Worm (Caenorhabditis elegans): ENCODE results near the gene bkip-1.
A peak's percentile ranks its signal among the peaks of the same experiment; 100 is the strongest.

bkip-1 gene

ce11 chrII:14132733-14133132 lies 31.7 kb downstream of the bkip-1 start, which contains the start of gene algn-3:
algn-3 (minus strand) TSS chrII:14132833.
- TF ChIP-seq lsy-2 (tag; optimal IDR thresholded peaks at IDR 0.05) (no peak), aly-2 (tag; optimal IDR thresholded peaks at IDR 0.05) (no peak), nhr-10 (tag; optimal IDR thresholded peaks at IDR 0.05) (no peak), sem-4 (tag; optimal IDR thresholded peaks at IDR 0.05) (no peak), lin-39 (tag; optimal IDR thresholded peaks at IDR 0.05) (no peak), nhr-11 (tag; optimal IDR thresholded peaks at IDR 0.05) (no peak), lin-11 (tag; optimal IDR thresholded peaks at IDR 0.05) (no peak), nhr-25 (tag; optimal IDR thresholded peaks at IDR 0.05) (no peak), ztf-1 (GFP tag; conservative IDR thresholded peaks at IDR 0.05) (no peak)

ce11 chrII:14136302-14136701 lies 35.2 kb downstream of the bkip-1 start:
- TF ChIP-seq nhr-12 (tag; optimal IDR thresholded peaks at IDR 0.05), result no peak
- no peak for TF ChIP-seq nhr-11 (tag; optimal IDR thresholded peaks at IDR 0.05)
- no peak for TF ChIP-seq nhr-6 (tag; optimal IDR thresholded peaks at IDR 0.05)
- no peak for TF ChIP-seq nhr-25 (tag; optimal IDR thresholded peaks at IDR 0.05)
- no peak for TF ChIP-seq lin-11 (tag; optimal IDR thresholded peaks at IDR 0.05)
- TF ChIP-seq lin-39 (tag; optimal IDR thresholded peaks at IDR 0.05), result no peak
- TF ChIP-seq elt-3 (tag; optimal IDR thresholded peaks at IDR 0.05), result no peak
- TF ChIP-seq C34F6.9 (tag; optimal IDR thresholded peaks at IDR 0.05), result no peak
- TF ChIP-seq unc-62 (GFP tag; optimal IDR thresholded peaks at IDR 0.05), result no peak
- TF ChIP-seq sma-3 (GFP tag; optimal IDR thresholded peaks at IDR 0.05), result no peak
- no peak for TF ChIP-seq zag-1 (tag; optimal IDR thresholded peaks at IDR 0.05)
- no peak for TF ChIP-seq Y55F3AM.14 (GFP tag; optimal IDR thresholded peaks at IDR 0.05)
- TF ChIP-seq sma-9 (GFP tag; optimal IDR thresholded peaks at IDR 0.05), result no peak
- no peak for TF ChIP-seq sma-9 (tag; optimal IDR thresholded peaks at IDR 0.05)
- no peak for TF ChIP-seq nhr-237 (tag; optimal IDR thresholded peaks at IDR 0.05)
- no peak for TF ChIP-seq alr-1 (tag; optimal IDR thresholded peaks at IDR 0.05)
- TF ChIP-seq ztf-11 (tag; optimal IDR thresholded peaks at IDR 0.05), result no peak
- no peak for TF ChIP-seq nhr-21 (tag; optimal IDR thresholded peaks at IDR 0.05)
- no peak for TF ChIP-seq ceh-16 (tag; optimal IDR thresholded peaks at IDR 0.05)
- no peak for TF ChIP-seq aly-2 (tag; optimal IDR thresholded peaks at IDR 0.05)
- no peak for TF ChIP-seq nhr-129 (tag; optimal IDR thresholded peaks at IDR 0.05)

- TF ChIP-seq ztf-11 (tag; optimal IDR thresholded peaks at IDR 0.05) (no peak), crh-2 (tag; optimal IDR thresholded peaks at IDR 0.05) (no peak)
Measured at ce11 chrII:14137538-14137937, 36.5 kb downstream of the bkip-1 start, which contains the start of gene K09E4.1. K09E4.1 (plus strand) TSS chrII:14137838.

- no peak for TF ChIP-seq nhr-23 (tag; optimal IDR thresholded peaks at IDR 0.05)
- TF ChIP-seq elt-1 (tag; optimal IDR thresholded peaks at IDR 0.05), result no peak
- no peak for TF ChIP-seq lin-13 (GFP tag; optimal IDR thresholded peaks at IDR 0.05)
- TF ChIP-seq nhr-21 (tag; optimal IDR thresholded peaks at IDR 0.05), result no peak
- TF ChIP-seq unc-55 (GFP tag; optimal IDR thresholded peaks at IDR 0.05), result no peak
- no peak for TF ChIP-seq nhr-129 (tag; optimal IDR thresholded peaks at IDR 0.05)
- TF ChIP-seq nhr-11 (tag; optimal IDR thresholded peaks at IDR 0.05), result no peak
Measured at ce11 chrII:14138849-14139419, 37.9 kb downstream of the bkip-1 start.

- TF ChIP-seq F13H6.1 (tag; optimal IDR thresholded peaks at IDR 0.05) (peak; percentile 24), sma-3 (GFP tag; optimal IDR thresholded peaks at IDR 0.05) (peak; percentile 65), gmeb-1 (tag; optimal IDR thresholded peaks at IDR 0.05) (peak; percentile 35), crh-2 (tag; optimal IDR thresholded peaks at IDR 0.05) (peak; percentile 25), lsy-2 (tag; optimal IDR thresholded peaks at IDR 0.05) (peak; percentile 27 to 64), nhr-129 (tag; optimal IDR thresholded peaks at IDR 0.05) (peak; percentile 2), unc-55 (GFP tag; optimal IDR thresholded peaks at IDR 0.05) (peak; percentile 42), lin-13 (GFP tag; optimal IDR thresholded peaks at IDR 0.05) (peak; percentile 3)
Measured at ce11 chrII:14142098-14142554, 41.1 kb downstream of the bkip-1 start, which contains the start of gene cacn-1. cacn-1 (minus strand) TSS chrII:14142148.

ce11 chrII:14143838-14144268 lies 42.8 kb downstream of the bkip-1 start, which contains the start of gene W03H9.2:
W03H9.2 (minus strand) TSS chrII:14143869.
- peak; percentile 69 for TF ChIP-seq gmeb-1 (tag; optimal IDR thresholded peaks at IDR 0.05)
- TF ChIP-seq nhr-237 (tag; optimal IDR thresholded peaks at IDR 0.05), result peak; percentile 45
- no peak for TF ChIP-seq snpc-4 (tag; optimal IDR thresholded peaks at IDR 0.05)
- TF ChIP-seq nhr-11 (tag; optimal IDR thresholded peaks at IDR 0.05), result no peak
- TF ChIP-seq C34F6.9 (tag; optimal IDR thresholded peaks at IDR 0.05), result peak; percentile 60
- TF ChIP-seq crh-2 (tag; optimal IDR thresholded peaks at IDR 0.05), result peak; percentile 34
- no peak for TF ChIP-seq lin-39 (tag; optimal IDR thresholded peaks at IDR 0.05)
- TF ChIP-seq sma-9 (GFP tag; optimal IDR thresholded peaks at IDR 0.05), result peak; percentile 77
- no peak for TF ChIP-seq sma-9 (tag; optimal IDR thresholded peaks at IDR 0.05)
- TF ChIP-seq unc-55 (GFP tag; optimal IDR thresholded peaks at IDR 0.05), result peak; percentile 70
- TF ChIP-seq mab-5 (tag; optimal IDR thresholded peaks at IDR 0.05), result no peak
- TF ChIP-seq ceh-16 (tag; optimal IDR thresholded peaks at IDR 0.05), result no peak
- no peak for TF ChIP-seq R02D3.7 (tag; optimal IDR thresholded peaks at IDR 0.05)
- TF ChIP-seq unc-39 (tag; optimal IDR thresholded peaks at IDR 0.05), result no peak
- no peak for TF ChIP-seq dmd-4 (tag; optimal IDR thresholded peaks at IDR 0.05)
- peak; percentile 87 for TF ChIP-seq sma-3 (GFP tag; optimal IDR thresholded peaks at IDR 0.05)
- no peak for TF ChIP-seq ztf-11 (tag; optimal IDR thresholded peaks at IDR 0.05)
- no peak for TF ChIP-seq lin-11 (tag; optimal IDR thresholded peaks at IDR 0.05)
- no peak for TF ChIP-seq ceh-82 (tag; optimal IDR thresholded peaks at IDR 0.05)
- no peak for TF ChIP-seq nhr-10 (tag; optimal IDR thresholded peaks at IDR 0.05)
- TF ChIP-seq alr-1 (tag; optimal IDR thresholded peaks at IDR 0.05), result no peak
- TF ChIP-seq ama-1 (optimal IDR thresholded peaks at IDR 0.05), result no peak
- TF ChIP-seq sem-4 (tag; optimal IDR thresholded peaks at IDR 0.05), result no peak
- TF ChIP-seq peb-1 (tag; optimal IDR thresholded peaks at IDR 0.05), result no peak
- no peak for TF ChIP-seq fos-1 (tag; optimal IDR thresholded peaks at IDR 0.05)

All from whole organism, L2 larva.